Fruit fly (Drosophila melanogaster) whole organism, prepupa: ENCODE measurements around the gene CG12795.

Experiments used
- Blimp-1 ChIP-seq: fragments of 200-800 bp; sonication (Bioruptor generic); optimal IDR thresholded peaks from 3 replicates; lab custom pipeline; 2017; ENCODE audit warnings: missing biosample characterization, missing genetic modification characterization, mild to moderate bottlenecking, moderate library complexity, missing genetic modification reagents
- CG11902 ChIP-seq: fragments of 200-800 bp; sonication (Bioruptor generic); optimal IDR thresholded peaks from 3 replicates; lab custom pipeline; 2016; ENCODE audit warnings: missing biosample characterization, missing genetic modification characterization
- CG6276 ChIP-seq: fragments of 200-800 bp; sonication (Bioruptor generic); optimal IDR thresholded peaks from 2 replicates; lab custom pipeline; 2017; ENCODE audit warnings: missing biosample characterization, mild to moderate bottlenecking, missing genetic modification characterization
- CG6854 ChIP-seq: fragments of 200-800 bp; sonication (Bioruptor generic); optimal IDR thresholded peaks from 2 replicates; lab custom pipeline; 2017; ENCODE audit warnings: missing biosample characterization, mild to moderate bottlenecking, missing genetic modification characterization
- Eip78C ChIP-seq: fragments of 200-800 bp; sonication (Bioruptor generic); peaks from one replicate; lab custom pipeline; 2016; ENCODE audit warnings: missing biosample characterization, missing genetic modification characterization
- Gug ChIP-seq: fragments of 200-800 bp; sonication (Bioruptor generic); IDR thresholded peaks from 2 replicates; pipeline ENCODE4 v1.3.6; 2022; ENCODE audit warnings: missing biosample characterization, missing genetic modification characterization
- Lpt ChIP-seq: fragments of 200-800 bp; sonication (Bioruptor generic); optimal IDR thresholded peaks from 3 replicates; lab custom pipeline; 2016; ENCODE audit warnings: missing biosample characterization, missing genetic modification characterization
- OdsH ChIP-seq: fragments of 200-800 bp; sonication (Bioruptor generic); optimal IDR thresholded peaks from 3 replicates; lab custom pipeline; 2016; ENCODE audit warnings: missing biosample characterization, missing genetic modification characterization
- achi ChIP-seq: fragments of 200-800 bp; sonication (Bioruptor generic); optimal IDR thresholded peaks from 3 replicates; lab custom pipeline; 2016; ENCODE audit warnings: missing biosample characterization, missing genetic modification characterization
- fd59A ChIP-seq: fragments of 200-800 bp; sonication (Bioruptor generic); optimal IDR thresholded peaks from 2 replicates; lab custom pipeline; 2017; ENCODE audit warnings: missing biosample characterization, mild to moderate bottlenecking, missing genetic modification characterization, missing genetic modification reagents
- lz ChIP-seq: fragments of 200-800 bp; sonication (Bioruptor generic); optimal IDR thresholded peaks from 3 replicates; lab custom pipeline; 2016; ENCODE audit warnings: missing biosample characterization, missing genetic modification characterization
- vri ChIP-seq: fragments of 200-800 bp; sonication (Bioruptor generic); optimal IDR thresholded peaks from 3 replicates; lab custom pipeline; 2016; ENCODE audit warnings: missing biosample characterization, mild to moderate bottlenecking, missing genetic modification characterization

dm6 chr2L:3479697-3480442 lies 27.6 kb downstream of the CG12795 start:
- TF ChIP-seq OdsH (GFP tag; lab: Kevin White, UChicago) (no peak), CG6854 (GFP tag; lab: Kevin White, UChicago) (no peak), lz (GFP tag; lab: Kevin White, UChicago) (no peak), Lpt (GFP tag; lab: Kevin White, UChicago) (no peak), Blimp-1 (no peak), Gug (GFP tag; lab: Robert Waterston, UW) (no peak), Eip78C (GFP tag; lab: Kevin White, UChicago) (no peak), achi (GFP tag; lab: Kevin White, UChicago) (no peak), fd59A (GFP tag; lab: Kevin White, UChicago) (no peak), vri (GFP tag; lab: Kevin White, UChicago) (peak; percentile 46), CG11902 (GFP tag; lab: Kevin White, UChicago) (no peak), CG6276 (GFP tag; lab: Kevin White, UChicago) (no peak)
